Worm (Caenorhabditis elegans): ENCODE measurements around the gene C26B2.7.

- TF ChIP-seq pax-1 (tag; optimal IDR thresholded peaks at IDR 0.05): no peak
- no peak for TF ChIP-seq npax-4 (tag; optimal IDR thresholded peaks at IDR 0.05)
- no peak for TF ChIP-seq T23F11.4 (GFP tag; optimal IDR thresholded peaks at IDR 0.05)
- no peak for TF ChIP-seq ceh-30 (tag; optimal IDR thresholded peaks at IDR 0.05)
- TF ChIP-seq lim-6 (tag; optimal IDR thresholded peaks at IDR 0.05): no peak
- no peak for TF ChIP-seq eyg-1 (tag; optimal IDR thresholded peaks at IDR 0.05)
- TF ChIP-seq pag-3 (tag; optimal IDR thresholded peaks at IDR 0.05; ENCODE audit: borderline replicate concordance): no peak
- TF ChIP-seq pha-2 (tag; optimal IDR thresholded peaks at IDR 0.05): no peak
- no peak for TF ChIP-seq ama-1 (optimal IDR thresholded peaks at IDR 0.05)
- no peak for TF ChIP-seq pha-4 (tag; optimal IDR thresholded peaks at IDR 0.05)
- TF ChIP-seq dmd-4 (tag; optimal IDR thresholded peaks at IDR 0.05; ENCODE audit: borderline replicate concordance): no peak
- no peak for TF ChIP-seq ceh-19 (GFP tag; optimal IDR thresholded peaks at IDR 0.05)
These were observed 36.6 kb downstream of the C26B2.7 start for ce11 chrIV:8052694-8053093.

Measured in whole organism, late embryonic.